Fruit fly (Drosophila melanogaster): ENCODE data around the gene CG43386.

- TF ChIP-seq woc (GFP tag; optimal IDR thresholded peaks at IDR 0.05) (no peak), HLH106 (tag; optimal IDR thresholded peaks at IDR 0.05) (peak; percentile 37), usp (GFP tag; optimal IDR thresholded peaks at IDR 0.05) (no peak), CG32264 (GFP tag; optimal IDR thresholded peaks at IDR 0.05) (no peak)
Measured at dm6 chrX:10009794-10010614, 32.8 kb upstream of the CG43386 start, which contains the start of gene Dna2.
